Worm (Caenorhabditis elegans) whole organism, L2 larva: Measurements from ENCODE around the gene dpf-1.
A peak's percentile ranks its signal among the peaks of the same experiment; 100 is the strongest.

Experiments used
- ZK546.5 ChIP-seq: sonication (generic microtip); optimal IDR thresholded peaks from 2 replicates; lab custom pipeline; 2017; ENCODE audit warnings: missing biosample characterization, missing genetic modification characterization
- alr-1 ChIP-seq: fragments of 150-350 bp; optimal IDR thresholded peaks from 2 replicates; lab custom pipeline; 2014; ENCODE audit warnings: missing biosample characterization, missing genetic modification characterization
- ama-1 ChIP-seq: fragments of 150-350 bp; optimal IDR thresholded peaks from 2 replicates; lab custom pipeline; 2018; ENCODE audit warnings: inconsistent platforms
- ceh-82 ChIP-seq: fragments of 150-350 bp; optimal IDR thresholded peaks from 2 replicates; lab custom pipeline; 2014; ENCODE audit warnings: missing biosample characterization, missing genetic modification characterization
- fos-1 ChIP-seq: fragments of 150-350 bp; optimal IDR thresholded peaks from 2 replicates; lab custom pipeline; 2014; ENCODE audit warnings: missing biosample characterization, missing genetic modification characterization
- nhr-11 ChIP-seq: fragments of 150-350 bp; optimal IDR thresholded peaks from 2 replicates; lab custom pipeline; 2014; ENCODE audit warnings: missing biosample characterization, missing genetic modification characterization
- nhr-12 ChIP-seq: fragments of 150-350 bp; optimal IDR thresholded peaks from 2 replicates; lab custom pipeline; 2014; ENCODE audit warnings: missing biosample characterization, missing genetic modification characterization
- sma-3 ChIP-seq: sonication (generic microtip); optimal IDR thresholded peaks from 2 replicates; lab custom pipeline; 2016; ENCODE audit warnings: missing genetic modification reagents, missing genetic modification characterization, missing compliant biosample characterization

- TF ChIP-seq ZK546.5 (no peak), nhr-11 (tag; lab: Kevin White, UChicago) (no peak), ama-1 (no peak), sma-3 (no peak), ceh-82 (no peak), alr-1 (tag; lab: Kevin White, UChicago) (no peak), fos-1 (tag; lab: Kevin White, UChicago) (peak; percentile 39), nhr-12 (tag; lab: Kevin White, UChicago) (no peak)
These were observed 22.7 kb upstream of the dpf-1 start, which contains the start of gene T26H5.4 for ce11 chrV:15448408-15448807.
